Worm (Caenorhabditis elegans): ENCODE measurements around the gene mett-10.

Gene mett-10

DNA sequence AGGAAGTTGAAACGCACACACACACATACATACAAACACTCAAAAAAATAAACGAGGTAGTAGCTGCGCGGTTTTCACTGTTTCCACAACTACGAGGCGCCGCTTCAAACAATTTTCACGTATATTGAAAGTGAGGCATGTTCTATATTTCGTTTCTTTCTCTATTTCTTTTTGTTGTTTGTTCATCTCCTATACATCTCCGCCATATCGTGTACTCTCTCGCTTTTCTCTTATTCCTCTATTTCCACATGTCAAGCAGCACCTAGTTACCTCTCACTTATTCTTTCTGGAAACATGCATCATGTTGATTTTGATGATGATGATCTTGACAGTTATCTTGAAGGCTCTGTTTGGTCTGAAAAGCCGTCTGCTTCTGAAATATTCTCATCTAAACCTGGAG is 21.9 kb downstream of the mett-10 start, which contains the start of gene ZK1128.7 (continued):
- TF ChIP-seq nhr-237 (tag; optimal IDR thresholded peaks at IDR 0.05) (no peak), T26A8.4 (GFP tag; IDR thresholded peaks at IDR 0.05) (no peak), lin-1 (GFP tag; IDR thresholded peaks at IDR 0.05) (no peak), ztf-11 (tag; optimal IDR thresholded peaks at IDR 0.05) (no peak), ceh-20 (GFP tag; IDR thresholded peaks at IDR 0.05) (no peak)

DNA sequence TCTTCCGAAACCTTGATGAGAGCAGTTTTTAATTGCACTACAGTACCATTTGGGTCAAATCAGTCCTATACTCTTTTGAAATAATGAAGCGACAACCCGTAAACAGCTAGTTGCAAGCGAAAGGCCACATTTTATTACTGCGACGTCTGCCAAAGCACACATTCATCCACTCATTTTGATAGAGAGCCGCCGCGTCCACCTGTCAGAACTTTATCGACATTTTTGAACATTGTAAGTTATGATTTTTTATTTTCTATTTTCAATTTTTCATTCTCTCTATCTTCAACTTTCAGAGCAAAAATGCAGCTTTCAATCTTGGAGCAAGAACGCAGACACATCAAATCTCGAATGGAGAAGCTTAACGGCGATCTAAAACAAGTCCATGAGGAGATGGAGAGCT is 25.9 kb downstream of the mett-10 start, which contains the start of gene K08E5.6:
Gene K08E5.6, plus strand, starts transcription at position 301 of the 400 bp plus-strand sequence.
- TF ChIP-seq D1046.2 (GFP tag; IDR thresholded peaks at IDR 0.05): no peak
- TF ChIP-seq Y105C5A.15 (GFP tag; IDR thresholded peaks at IDR 0.05): no peak
- no peak for TF ChIP-seq dmd-8 (GFP tag; IDR thresholded peaks at IDR 0.05)
- no peak for TF ChIP-seq ctbp-1 (GFP tag; IDR thresholded peaks at IDR 0.05)
- TF ChIP-seq ces-1 (GFP tag; optimal IDR thresholded peaks at IDR 0.05): no peak
- TF ChIP-seq nhr-48 (tag; optimal IDR thresholded peaks at IDR 0.05): no peak
- TF ChIP-seq zfp-3 (GFP tag; conservative IDR thresholded peaks at IDR 0.05): no peak
- TF ChIP-seq mdt-29 (GFP tag; IDR thresholded peaks at IDR 0.05): no peak
- no peak for TF ChIP-seq tag-97 (GFP tag; IDR thresholded peaks at IDR 0.05)
- TF ChIP-seq nhr-102 (tag; optimal IDR thresholded peaks at IDR 0.05): no peak

DNA sequence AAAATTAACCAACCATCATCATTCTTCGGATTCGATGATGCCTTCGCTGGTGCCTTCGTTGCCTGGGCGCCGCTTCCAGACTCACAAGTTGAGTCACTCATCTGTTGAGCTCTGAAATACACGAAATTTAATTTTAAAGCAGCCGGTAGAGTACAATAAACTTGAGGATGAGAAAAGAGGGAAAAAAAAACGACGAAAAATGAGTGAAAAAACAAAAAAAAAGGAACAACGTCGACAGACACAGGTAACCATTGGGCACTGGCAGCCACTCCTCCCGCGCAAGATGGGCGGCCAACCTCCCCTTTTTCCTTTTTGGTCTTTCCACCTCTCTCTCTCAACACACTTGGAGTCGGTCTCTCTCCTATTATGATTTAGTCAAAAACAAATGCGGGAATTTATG is 31.9 kb downstream of the mett-10 start, which contains the start of gene K08E5.1:
Gene K08E5.1, minus strand, starts transcription at position 101 of the 400 bp plus-strand sequence.
- TF ChIP-seq nhr-77 (tag; optimal IDR thresholded peaks at IDR 0.05) (no peak), daf-19 (GFP tag; conservative IDR thresholded peaks at IDR 0.05) (no peak), dpl-1 (GFP tag; optimal IDR thresholded peaks at IDR 0.05) (no peak), lin-39 (tag; optimal IDR thresholded peaks at IDR 0.05) (no peak), nhr-41 (GFP tag; IDR thresholded peaks at IDR 0.05) (no peak), lin-29 (GFP tag; IDR thresholded peaks at IDR 0.05) (no peak), aly-2 (tag; optimal IDR thresholded peaks at IDR 0.05) (no peak), F10B5.3 (tag; optimal IDR thresholded peaks at IDR 0.05) (no peak), spr-3 (GFP tag; optimal IDR thresholded peaks at IDR 0.05) (no peak), jun-1 (tag; optimal IDR thresholded peaks at IDR 0.05) (no peak), nhr-237 (tag; optimal IDR thresholded peaks at IDR 0.05) (no peak), mes-2 (tag; optimal IDR thresholded peaks at IDR 0.05; ENCODE audit: poor library complexity, severe bottlenecking) (no peak), nhr-48 (tag; optimal IDR thresholded peaks at IDR 0.05) (no peak)

DNA sequence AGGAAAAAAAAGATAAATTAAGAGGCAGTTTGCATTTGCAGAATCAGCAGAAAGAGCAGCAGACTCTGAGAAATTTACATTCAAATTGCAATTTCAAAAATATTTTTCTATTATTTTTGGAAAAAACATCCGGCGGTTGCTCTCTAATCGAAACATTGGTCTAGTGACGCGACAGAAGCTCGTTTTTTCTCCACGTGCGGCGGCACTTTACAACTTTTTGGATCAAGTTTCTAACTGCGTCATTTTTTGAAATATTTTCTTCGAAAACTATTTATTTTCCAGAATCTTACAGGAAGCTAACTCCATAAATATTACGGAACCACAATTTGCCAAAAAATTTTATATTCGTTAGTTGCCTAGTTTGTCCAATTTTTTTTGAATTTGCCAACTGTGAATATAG is 35.1 kb downstream of the mett-10 start:
- peak; percentile 94 for TF ChIP-seq aha-1 (tag)
- TF ChIP-seq nhr-48 (tag; optimal IDR thresholded peaks at IDR 0.05): no peak

DNA sequence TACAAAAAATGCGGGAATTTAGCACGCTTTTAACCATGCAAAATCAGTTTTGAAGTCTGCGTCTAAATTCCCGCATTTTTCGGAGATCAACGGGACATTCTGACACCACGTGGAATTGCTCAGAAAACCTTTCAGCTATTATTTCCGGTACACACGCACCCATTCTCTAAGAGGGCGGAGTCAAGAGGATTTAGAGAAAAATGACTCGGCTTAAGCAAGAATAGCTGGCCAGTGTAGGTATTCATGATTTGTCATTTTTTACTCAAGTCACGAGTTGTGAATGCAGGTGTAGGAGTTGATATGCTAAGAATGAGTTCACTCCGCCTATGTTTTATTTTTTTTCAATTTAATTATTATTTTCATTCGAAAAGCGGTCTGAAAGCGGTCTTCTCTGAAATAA is 35.9 kb downstream of the mett-10 start:
- TF ChIP-seq Y5F2A.4 (GFP tag; optimal IDR thresholded peaks at IDR 0.05): no peak
- TF ChIP-seq aly-2 (tag; optimal IDR thresholded peaks at IDR 0.05): no peak
- TF ChIP-seq set-16 (GFP tag; IDR thresholded peaks at IDR 0.05): no peak
- TF ChIP-seq aha-1 (tag): peak; percentile 98
- no peak for TF ChIP-seq lin-1 (GFP tag; IDR thresholded peaks at IDR 0.05)
- TF ChIP-seq ZK546.5 (tag; optimal IDR thresholded peaks at IDR 0.05): no peak
- TF ChIP-seq ztf-7 (tag; optimal IDR thresholded peaks at IDR 0.05): no peak
- TF ChIP-seq mxl-3 (GFP tag; optimal IDR thresholded peaks at IDR 0.05): peak; percentile 31
- TF ChIP-seq nhr-48 (tag; optimal IDR thresholded peaks at IDR 0.05): peak; percentile 75
- TF ChIP-seq hlh-30 (tag; optimal IDR thresholded peaks at IDR 0.05; ENCODE audit: insufficient read depth): peak; percentile 36
- no peak for TF ChIP-seq nhr-10 (tag; optimal IDR thresholded peaks at IDR 0.05)
- no peak for TF ChIP-seq lin-29 (GFP tag; IDR thresholded peaks at IDR 0.05)
- 0 out of 2 replicates have a peak, but pooled peaks have one; percentile 26 for TF ChIP-seq ceh-20 (GFP tag; IDR thresholded peaks at IDR 0.05)
- TF ChIP-seq zip-11 (GFP tag; IDR thresholded peaks at IDR 0.05): no peak
- no peak for TF ChIP-seq T20F7.1 (GFP tag; optimal IDR thresholded peaks at IDR 0.05)
- TF ChIP-seq lsy-2 (tag; optimal IDR thresholded peaks at IDR 0.05): peak in 1 of 2 experiments; percentile 21

Measured in whole organism, L4 larva.